Worm (Caenorhabditis elegans) whole organism, mixed stage, embryonic: ENCODE measurements around the gene clec-45.

Source experiments
- ceh-39 ChIP-seq: fragments of 150-350 bp; optimal IDR thresholded peaks from 2 replicates; lab custom pipeline; 2014; ENCODE audit warnings: missing biosample characterization, missing genetic modification characterization
- drap-1 ChIP-seq: fragments of 200-800 bp; sonication (Bioruptor generic); optimal IDR thresholded peaks from 3 replicates; lab custom pipeline; 2018; ENCODE audit warnings: mild to moderate bottlenecking, missing genetic modification characterization, missing compliant biosample characterization
- elt-3 ChIP-seq: fragments of 150-350 bp; optimal IDR thresholded peaks from 2 replicates; lab custom pipeline; 2014; ENCODE audit warnings: missing biosample characterization, missing genetic modification characterization
- ham-2 ChIP-seq: fragments of 200-800 bp; sonication (Bioruptor generic); optimal IDR thresholded peaks from 2 replicates; lab custom pipeline; 2018; ENCODE audit warnings: mild to moderate bottlenecking, missing genetic modification characterization, missing compliant biosample characterization
- lin-13 ChIP-seq: fragments of 150-350 bp; optimal IDR thresholded peaks from 2 replicates; lab custom pipeline; 2014; ENCODE audit warnings: missing biosample characterization, missing genetic modification characterization
- lsy-2 ChIP-seq: fragments of 150-350 bp; optimal IDR thresholded peaks from 2 replicates; lab custom pipeline; 2014; ENCODE audit warnings: missing biosample characterization, missing genetic modification characterization
- mep-1 ChIP-seq: fragments of 150-350 bp; optimal IDR thresholded peaks from 2 replicates; lab custom pipeline; 2017; ENCODE audit warnings: missing biosample characterization, missing genetic modification reagents, missing genetic modification characterization, inconsistent platforms
- nhr-12 ChIP-seq: fragments of 150-350 bp; optimal IDR thresholded peaks from 2 replicates; lab custom pipeline; 2014; ENCODE audit warnings: missing biosample characterization, missing genetic modification characterization
- nhr-237 ChIP-seq: fragments of 150-350 bp; optimal IDR thresholded peaks from 2 replicates; lab custom pipeline; 2014; ENCODE audit warnings: missing biosample characterization, missing genetic modification characterization
- nhr-28 ChIP-seq: fragments of 150-350 bp; optimal IDR thresholded peaks from 2 replicates; lab custom pipeline; 2014; ENCODE audit warnings: missing biosample characterization, missing genetic modification characterization
- snpc-4 ChIP-seq: fragments of 150-350 bp; optimal IDR thresholded peaks from 2 replicates; lab custom pipeline; 2014; ENCODE audit warnings: missing biosample characterization, missing genetic modification characterization
- unc-39 ChIP-seq: fragments of 150-350 bp; optimal IDR thresholded peaks from 2 replicates; lab custom pipeline; 2014; ENCODE audit warnings: missing biosample characterization, missing genetic modification characterization
- ztf-11 ChIP-seq: fragments of 150-350 bp; optimal IDR thresholded peaks from 2 replicates; lab custom pipeline; 2014; ENCODE audit warnings: missing biosample characterization, missing genetic modification characterization

- TF ChIP-seq lsy-2 (tag; lab: Kevin White, UChicago) (no peak), nhr-28 (tag; lab: Kevin White, UChicago) (no peak), ham-2 (GFP tag; lab: Kevin White, UChicago) (no peak), ceh-39 (no peak), nhr-12 (tag; lab: Kevin White, UChicago) (no peak), snpc-4 (tag; lab: Kevin White, UChicago) (no peak), elt-3 (no peak), ztf-11 (tag; lab: Kevin White, UChicago) (no peak), lin-13 (tag; lab: Kevin White, UChicago) (no peak), mep-1 (tag; lab: Kevin White, UChicago) (no peak), unc-39 (tag; lab: Kevin White, UChicago) (no peak), nhr-237 (tag; lab: Kevin White, UChicago) (no peak), drap-1 (GFP tag; lab: Kevin White, UChicago) (no peak)
Measured at ce11 chrV:7651757-7652156, 13.9 kb downstream of the clec-45 start, which contains the start of gene srh-234.
